Fruit fly (Drosophila melanogaster) S2 (cell line): ENCODE data around the gene Mcm5.

Experiments used
- CG8478 ChIP-seq: fragments of >200 bp; optimal IDR thresholded peaks from 2 replicates; lab custom pipeline; 2018
- CTCF ChIP-seq, 2 experiments: fragments of >200 bp; optimal IDR thresholded peaks; 2 replicates each; lab custom pipeline; 2018

DNA sequence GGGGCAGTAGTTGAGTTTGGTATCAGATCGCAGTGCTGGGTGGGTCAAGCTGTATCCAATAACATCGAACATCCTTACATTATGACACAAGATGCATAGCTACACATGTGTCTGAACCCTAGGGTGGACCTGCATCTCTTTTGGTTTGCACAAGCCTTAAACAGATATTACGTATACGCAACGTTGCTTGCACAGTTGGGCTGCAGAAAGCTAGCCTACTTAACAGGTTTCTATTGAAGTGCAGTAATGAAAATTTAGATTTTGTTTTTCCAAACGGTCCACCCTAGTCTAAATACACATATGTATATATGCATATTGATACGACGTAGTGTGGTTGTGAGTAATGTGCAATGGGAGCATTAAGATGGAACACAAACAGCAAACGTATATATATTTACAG lies 13.1 kb upstream of the Mcm5 start:
- TF ChIP-seq CG8478 (lab: Kevin White, UChicago) (no peak), CTCF (optimal IDR thresholded peaks at IDR 0.05; lab: Kevin White, UChicago) (no peak)
